Fruit fly (Drosophila melanogaster): ENCODE data around the gene CG31689.

Gene CG31689

DNA sequence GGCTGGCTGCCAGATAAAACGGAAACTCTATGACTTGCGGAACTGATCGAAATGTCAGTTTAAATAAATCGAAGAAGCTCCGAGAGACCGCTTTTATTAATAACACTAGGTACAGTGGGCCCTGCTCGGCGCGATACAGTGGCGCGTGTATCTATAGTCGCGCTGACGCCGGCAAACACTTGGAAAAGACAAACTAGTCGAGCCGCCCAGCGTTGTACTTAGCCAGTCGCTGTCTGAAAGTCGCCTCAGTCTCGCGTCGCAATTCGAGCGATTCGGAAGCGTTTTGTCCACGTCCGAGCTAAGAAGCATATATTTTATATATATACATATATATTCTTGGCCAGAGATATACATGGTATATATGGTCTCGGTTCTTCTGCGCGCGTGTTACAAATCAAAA, 4.4 kb downstream of the CG31689 start (continued):
- TF ChIP-seq CG2129 (GFP tag; IDR thresholded peaks at IDR 0.05; ENCODE audit: partially characterized antibody) (no peak), hth (optimal IDR thresholded peaks at IDR 0.05) (no peak), B-H1 (GFP tag; IDR thresholded peaks at IDR 0.05) (no peak), gem (tag; optimal IDR thresholded peaks at IDR 0.05) (peak; percentile 41), CG17612 (GFP tag; IDR thresholded peaks at IDR 0.05) (no peak; the same call in 1 of the 2 replicates), gcm (GFP tag; optimal IDR thresholded peaks at IDR 0.05) (no peak), CG7271 (tag; optimal IDR thresholded peaks at IDR 0.05) (no peak), Xbp1 (GFP tag; optimal IDR thresholded peaks at IDR 0.05) (peak; percentile 46), CG6765 (GFP tag; optimal IDR thresholded peaks at IDR 0.05) (peak; percentile 49), al (GFP tag; IDR thresholded peaks at IDR 0.05) (peak; percentile 60), Doc3 (GFP tag; IDR thresholded peaks at IDR 0.05; ENCODE audit: partially characterized antibody) (no peak), bcd (GFP tag; optimal IDR thresholded peaks at IDR 0.05) (peak; percentile 50), nerfin-2 (GFP tag; IDR thresholded peaks at IDR 0.05; ENCODE audit: partially characterized antibody) (no peak), CG10366 (GFP tag; IDR thresholded peaks at IDR 0.05) (peak; percentile 39; the same call in 1 of the 2 replicates), CG17359 (tag; optimal IDR thresholded peaks at IDR 0.05) (peak; percentile 43), CG4730 (GFP tag; IDR thresholded peaks at IDR 0.05) (peak; percentile 61; the same call in 1 of the 2 replicates), Bgb (GFP tag; IDR thresholded peaks at IDR 0.05; ENCODE audit: partially characterized antibody) (no peak), slp2 (GFP tag; optimal IDR thresholded peaks at IDR 0.05) (no peak), grau (tag; optimal IDR thresholded peaks at IDR 0.05) (peak; percentile 93), Dip3 (GFP tag; optimal IDR thresholded peaks at IDR 0.05) (peak; percentile 37), gcm2 (GFP tag; optimal IDR thresholded peaks at IDR 0.05) (no peak), Doc2 (GFP tag; IDR thresholded peaks at IDR 0.05) (no peak)

DNA sequence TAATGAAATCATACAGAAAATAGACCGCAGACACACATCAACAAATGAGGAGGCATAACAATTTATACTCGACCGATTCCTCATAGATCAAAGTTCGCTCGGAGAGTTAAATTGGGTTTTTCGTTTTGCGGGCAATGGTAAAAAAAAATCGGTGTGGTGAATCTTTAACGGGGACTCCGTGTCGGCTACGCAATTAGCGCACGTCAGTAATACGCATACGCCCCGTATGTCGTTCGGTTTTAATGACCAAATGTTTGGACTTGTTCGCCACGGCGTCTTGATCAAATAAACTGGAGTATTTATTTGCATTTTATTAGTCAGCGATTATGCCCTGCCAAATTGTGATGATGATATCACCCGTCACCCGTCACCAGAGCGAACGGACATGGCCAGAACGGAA, 5.3 kb downstream of the CG31689 start:
- TF ChIP-seq bcd (GFP tag; optimal IDR thresholded peaks at IDR 0.05): no peak
- peak; percentile 1 for TF ChIP-seq CG13894 (tag; optimal IDR thresholded peaks at IDR 0.05)
- no peak for TF ChIP-seq slbo (GFP tag; IDR thresholded peaks at IDR 0.05)
- peak; percentile 91 for TF ChIP-seq CG7372 (GFP tag; IDR thresholded peaks at IDR 0.05)
- peak; percentile 9 for TF ChIP-seq CG12769 (tag; optimal IDR thresholded peaks at IDR 0.05)
- TF ChIP-seq Med (GFP tag): peak; percentile 28

DNA sequence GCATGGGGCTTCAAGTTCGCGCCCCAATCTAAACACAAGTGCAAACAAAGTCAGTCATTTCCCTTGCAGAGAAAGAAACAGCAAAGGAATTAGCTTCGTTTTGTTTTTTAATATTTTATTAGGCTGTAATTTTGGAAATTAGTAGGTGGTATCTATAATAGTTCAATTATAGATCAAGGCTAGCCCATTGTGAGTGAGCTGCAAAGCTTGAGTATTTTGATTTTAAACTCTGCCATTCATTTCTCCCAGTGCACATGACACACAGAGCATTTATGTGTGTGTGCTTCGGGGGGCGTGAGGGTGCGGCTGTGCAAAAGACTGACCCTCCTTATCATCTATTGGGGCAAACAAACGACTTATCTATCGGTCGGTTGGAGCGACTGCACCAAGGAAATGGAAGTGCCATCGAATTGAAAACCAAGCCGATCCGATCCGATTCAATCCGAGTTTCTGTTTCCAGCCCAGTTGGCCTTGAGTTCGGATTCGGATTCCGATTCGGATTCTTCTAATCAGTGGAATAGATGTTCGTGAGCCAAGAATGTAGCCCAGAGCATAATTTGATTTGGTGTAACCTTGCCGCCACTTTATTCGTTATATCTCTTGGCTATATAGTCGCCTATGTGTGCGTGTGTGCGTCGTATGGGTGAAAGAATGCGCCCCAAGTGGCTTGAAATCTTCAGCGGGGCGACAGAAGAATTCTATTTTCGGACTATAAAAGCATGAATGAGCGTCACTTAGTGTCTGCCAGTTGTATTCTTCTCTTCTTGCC, 6.1 kb downstream of the CG31689 start:
- TF ChIP-seq CG6254 (GFP tag; optimal IDR thresholded peaks at IDR 0.05): peak; percentile 2
- peak; percentile 10 for TF ChIP-seq Hmr (GFP tag; optimal IDR thresholded peaks at IDR 0.05)
- no peak for TF ChIP-seq tin (GFP tag; optimal IDR thresholded peaks at IDR 0.05)
- TF ChIP-seq Rfx (GFP tag; IDR thresholded peaks at IDR 0.05): 0 out of 2 replicates have a peak, but pooled peaks have one; percentile 27
- no peak for TF ChIP-seq HmgD (GFP tag; optimal IDR thresholded peaks at IDR 0.05)
- peak in 1 of 2 experiments; percentile 91 for TF ChIP-seq Hr78 (GFP tag; optimal IDR thresholded peaks at IDR 0.05)
- TF ChIP-seq ara (GFP tag; IDR thresholded peaks at IDR 0.05): peak; percentile 47; the same call in 1 of the 2 replicates
- TF ChIP-seq CG8924 (tag; optimal IDR thresholded peaks at IDR 0.05): peak; percentile 0
- no peak for TF ChIP-seq CG17829 (tag; optimal IDR thresholded peaks at IDR 0.05)
- TF ChIP-seq CG9932 (GFP tag; IDR thresholded peaks at IDR 0.05): peak; percentile 26; the same call in 1 of the 2 replicates
- TF ChIP-seq bsh (GFP tag; optimal IDR thresholded peaks at IDR 0.05): peak in 1 of 2 experiments; percentile 15
- TF ChIP-seq sr (GFP tag; IDR thresholded peaks at IDR 0.05): no peak
- TF ChIP-seq tup (GFP tag; optimal IDR thresholded peaks at IDR 0.05): no peak
- peak; percentile 9 for TF ChIP-seq eyg (GFP tag; optimal IDR thresholded peaks at IDR 0.05)
- peak; percentile 63 for TF ChIP-seq ftz-f1 (GFP tag; optimal IDR thresholded peaks at IDR 0.05)
- no peak for TF ChIP-seq al (GFP tag; IDR thresholded peaks at IDR 0.05)
- TF ChIP-seq zf30C (GFP tag; optimal IDR thresholded peaks at IDR 0.05): no peak
- no peak for TF ChIP-seq Elba2 (GFP tag; optimal IDR thresholded peaks at IDR 0.05)
- TF ChIP-seq CG11695 (GFP tag; IDR thresholded peaks at IDR 0.05): 0 out of 3 replicates have a peak, but pooled peaks have one; percentile 41
- TF ChIP-seq CG7271 (tag; optimal IDR thresholded peaks at IDR 0.05): no peak
- TF ChIP-seq stc (GFP tag; IDR thresholded peaks at IDR 0.05): peak; percentile 31; the same call in 1 of the 2 replicates
- TF ChIP-seq Hr3 (GFP tag; optimal IDR thresholded peaks at IDR 0.05): peak; percentile 10

Data from whole organism, embryonic.